Worm (Caenorhabditis elegans) whole organism, young adult: ENCODE results near the gene bcf-1.

Experiments used
- B0336.3 ChIP-seq: fragments of 200-800 bp; sonication (Bioruptor generic); IDR thresholded peaks from 2 replicates; pipeline ENCODE4 v1.3.6; 2022; ENCODE audit warnings: missing genetic modification characterization, missing compliant biosample characterization
- K12H6.12 ChIP-seq: fragments of 200-800 bp; sonication (Bioruptor generic); optimal IDR thresholded peaks from 2 replicates; lab custom pipeline; 2018; ENCODE audit warnings: mild to moderate bottlenecking, missing genetic modification characterization, missing compliant biosample characterization
- ama-1 ChIP-seq, 3 experiments: fragments of 150-350 bp in 1 of 3; sonication (generic microtip) in 2 of 3; optimal IDR thresholded peaks; 2 replicates each; lab custom pipeline; 2014 to 2018; ENCODE audit warnings: missing biosample characterization in 2 of 3, missing genetic modification characterization in 2 of 3, missing genetic modification reagents in 2 of 3
- dpl-1 ChIP-seq: fragments of 150-350 bp; optimal IDR thresholded peaks from 2 replicates; lab custom pipeline; 2014; ENCODE audit warnings: missing biosample characterization, missing genetic modification reagents, missing genetic modification characterization
- gei-17 ChIP-seq: fragments of 200-800 bp; sonication (Bioruptor generic); optimal IDR thresholded peaks from 2 replicates; lab custom pipeline; 2018; ENCODE audit warnings: mild to moderate bottlenecking, missing genetic modification characterization, missing compliant biosample characterization

DNA sequence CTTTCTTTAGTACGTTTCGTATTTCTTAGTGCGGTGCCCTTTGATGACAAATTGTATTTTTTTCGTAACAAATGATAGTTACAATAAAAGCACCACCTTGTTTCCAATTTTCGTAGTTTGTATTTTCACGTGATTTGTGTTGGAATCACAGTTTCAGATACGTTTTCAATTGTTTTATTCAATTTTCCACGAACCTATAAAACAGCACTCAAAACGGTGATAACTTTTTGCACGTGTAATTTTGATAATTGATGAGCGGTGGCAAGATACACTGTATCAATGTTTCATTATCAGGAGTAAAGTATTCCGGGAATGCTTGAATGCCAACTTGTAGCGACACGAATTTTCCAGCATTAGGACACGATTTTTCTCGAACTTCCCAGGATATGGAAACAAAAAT is 2.6 kb upstream of the bcf-1 start:
- TF ChIP-seq K12H6.12 (tag; lab: Kevin White, UChicago): no peak
- no peak for TF ChIP-seq gei-17 (GFP tag; lab: Kevin White, UChicago)
- no peak for TF ChIP-seq ama-1 (optimal IDR thresholded peaks at IDR 0.05; lab: Kevin White, UChicago)
- TF ChIP-seq ama-1 (GFP tag; optimal IDR thresholded peaks at IDR 0.05; lab: Kevin White, UChicago): no peak
- TF ChIP-seq dpl-1 (GFP tag; lab: Kevin White, UChicago): no peak
- TF ChIP-seq B0336.3 (GFP tag; lab: Robert Waterston, UW): no peak
